Fruit fly (Drosophila melanogaster): Measurements from ENCODE around the gene CG14257.

CG14257 gene

DNA sequence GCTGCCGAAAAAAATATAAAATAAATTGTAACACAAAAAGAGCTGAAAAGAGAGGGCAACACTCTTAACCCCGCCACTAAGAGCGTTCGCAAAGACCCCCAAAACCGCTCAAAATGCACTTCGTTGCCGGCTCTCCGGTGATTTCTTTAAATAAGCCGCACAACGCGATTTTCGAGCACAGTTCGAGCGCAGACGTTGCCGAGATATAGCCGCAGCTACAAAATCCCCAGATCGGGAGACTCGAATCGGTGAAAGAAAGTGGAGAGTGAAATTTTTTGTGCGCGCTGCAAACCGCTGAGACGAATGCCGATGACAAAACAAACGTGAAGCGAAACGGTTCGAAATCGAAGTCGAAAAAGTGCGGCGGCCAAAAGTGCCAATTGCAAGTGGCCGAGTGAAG is at the start of gene CG14257:
CG14257 (plus strand) TSS at position 177 of the 400 bp plus-strand sequence.
- TF ChIP-seq insv (optimal IDR thresholded peaks at IDR 0.05), result no peak
- no peak for TF ChIP-seq psq (optimal IDR thresholded peaks at IDR 0.05)
- TF ChIP-seq h (optimal IDR thresholded peaks at IDR 0.05), result no peak
- TF ChIP-seq ttk (optimal IDR thresholded peaks at IDR 0.05), result no peak
- no peak for TF ChIP-seq Myc (optimal IDR thresholded peaks at IDR 0.05)
- no peak for TF ChIP-seq Sin3A (optimal IDR thresholded peaks at IDR 0.05)

DNA sequence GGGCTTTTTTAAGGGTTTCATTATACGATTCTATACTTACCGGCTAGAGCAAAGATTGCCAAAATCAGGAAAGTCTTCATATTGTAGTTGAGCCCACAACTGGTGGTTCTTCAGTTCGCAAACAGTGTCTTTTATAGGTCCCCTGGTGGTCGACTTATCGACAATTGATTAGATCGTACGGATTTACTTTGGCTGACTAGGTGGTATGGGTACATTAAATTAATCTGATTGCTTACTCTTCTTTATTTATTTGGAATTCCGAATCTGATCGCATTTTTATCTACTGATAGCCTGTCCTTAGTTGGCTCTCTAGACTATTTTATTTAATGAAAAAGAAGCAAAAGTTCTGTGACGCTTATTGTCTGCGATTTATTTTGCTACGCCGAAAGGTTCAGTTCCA is 49.7 kb upstream of the CG14257 start, which contains the start of gene CG6271:
CG6271 (minus strand) TSS at position 101 of the 400 bp plus-strand sequence.
- TF ChIP-seq h (optimal IDR thresholded peaks at IDR 0.05), result no peak
- TF ChIP-seq insv (optimal IDR thresholded peaks at IDR 0.05), result no peak
- no peak for TF ChIP-seq Myc (optimal IDR thresholded peaks at IDR 0.05)
- TF ChIP-seq ttk (optimal IDR thresholded peaks at IDR 0.05), result no peak
- no peak for TF ChIP-seq psq (optimal IDR thresholded peaks at IDR 0.05)
- TF ChIP-seq Sin3A (optimal IDR thresholded peaks at IDR 0.05), result no peak

DNA sequence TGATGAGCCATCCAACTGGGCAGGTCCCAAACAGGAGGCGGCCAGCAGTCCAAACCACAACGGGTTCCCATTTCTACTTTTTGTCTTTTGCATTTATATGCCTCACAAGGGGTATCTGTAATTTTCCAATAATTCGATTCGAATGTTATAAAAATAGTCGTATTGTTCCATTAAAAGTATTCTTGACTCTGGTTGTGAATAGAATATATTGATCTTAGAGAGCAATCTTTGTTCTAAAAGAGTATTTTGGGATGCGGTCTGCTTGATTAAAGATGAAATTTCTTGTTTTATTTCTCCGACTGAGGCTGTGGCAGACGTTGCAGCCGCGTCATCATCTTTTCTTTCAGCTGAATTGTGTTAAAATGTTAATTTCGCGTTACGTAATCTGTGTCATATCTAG is 41.7 kb upstream of the CG14257 start:
- TF ChIP-seq insv (optimal IDR thresholded peaks at IDR 0.05) (no peak), ttk (optimal IDR thresholded peaks at IDR 0.05) (no peak), h (optimal IDR thresholded peaks at IDR 0.05) (no peak), psq (optimal IDR thresholded peaks at IDR 0.05) (no peak), Sin3A (optimal IDR thresholded peaks at IDR 0.05) (no peak), Myc (optimal IDR thresholded peaks at IDR 0.05) (no peak)

DNA sequence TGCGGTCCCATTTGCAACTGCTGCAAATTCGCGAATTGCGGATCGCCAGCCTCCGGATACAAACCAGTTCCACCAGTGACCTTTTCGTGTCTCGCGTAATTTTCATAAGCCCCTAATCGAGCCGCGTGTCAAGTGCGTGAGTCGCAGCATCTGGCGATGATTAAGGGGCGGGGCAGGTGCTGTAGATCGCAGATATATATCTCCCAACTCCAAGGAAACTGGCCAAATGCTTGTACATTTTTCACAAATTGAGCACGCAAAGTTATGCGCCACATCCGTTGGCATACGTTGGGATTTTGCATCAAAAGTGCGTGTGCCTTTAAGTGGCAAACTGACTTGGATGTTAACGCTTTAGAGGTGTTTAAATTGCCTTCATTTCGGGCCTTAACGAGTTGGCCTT is 35.6 kb upstream of the CG14257 start:
- TF ChIP-seq insv (optimal IDR thresholded peaks at IDR 0.05) (no peak), psq (optimal IDR thresholded peaks at IDR 0.05) (no peak), Myc (optimal IDR thresholded peaks at IDR 0.05) (no peak), ttk (optimal IDR thresholded peaks at IDR 0.05) (no peak), h (optimal IDR thresholded peaks at IDR 0.05) (no peak), Sin3A (optimal IDR thresholded peaks at IDR 0.05) (no peak)

DNA sequence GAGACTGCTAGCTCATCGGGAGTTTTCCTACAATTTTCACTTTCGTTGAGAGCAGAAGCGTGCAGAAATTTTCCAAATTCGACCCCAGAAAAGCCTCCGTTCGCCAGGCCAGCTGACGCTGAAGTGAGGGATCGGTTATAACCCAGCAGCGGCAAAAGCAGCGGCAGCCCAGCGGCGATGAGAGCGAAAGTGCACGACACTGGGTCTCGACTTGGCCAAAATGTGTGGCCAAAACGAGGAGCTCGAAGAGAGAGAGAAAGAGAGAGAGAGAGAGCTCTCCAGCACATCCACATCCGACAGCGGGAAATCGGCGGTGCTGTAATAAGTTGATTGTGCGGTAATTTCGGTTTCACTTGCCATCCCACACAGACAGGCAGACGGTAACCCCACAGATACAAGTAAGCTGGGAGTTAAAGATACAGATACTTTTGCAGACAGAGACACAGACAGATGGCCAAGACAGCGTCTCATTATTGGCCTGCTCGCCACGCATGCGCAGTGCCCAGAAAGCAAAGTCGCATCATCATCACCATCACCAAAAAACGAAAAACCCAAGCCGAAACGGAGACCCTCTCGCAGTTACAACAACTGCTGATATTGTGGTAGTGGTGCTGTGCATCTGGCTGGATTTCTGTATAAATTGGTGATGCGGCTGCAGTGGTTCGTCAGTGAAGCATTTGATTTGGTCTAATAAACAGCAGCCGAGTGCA is 27.0 kb upstream of the CG14257 start, which contains the start of gene TwdlT:
TwdlT (plus strand) TSS at position 660 of the 710 bp plus-strand sequence.
- TF ChIP-seq Sin3A (optimal IDR thresholded peaks at IDR 0.05), result no peak
- no peak for TF ChIP-seq insv (optimal IDR thresholded peaks at IDR 0.05)
- no peak for TF ChIP-seq h (optimal IDR thresholded peaks at IDR 0.05)
- TF ChIP-seq psq (optimal IDR thresholded peaks at IDR 0.05), result no peak
- TF ChIP-seq Myc (optimal IDR thresholded peaks at IDR 0.05), result no peak
- no peak for TF ChIP-seq ttk (optimal IDR thresholded peaks at IDR 0.05)

DNA sequence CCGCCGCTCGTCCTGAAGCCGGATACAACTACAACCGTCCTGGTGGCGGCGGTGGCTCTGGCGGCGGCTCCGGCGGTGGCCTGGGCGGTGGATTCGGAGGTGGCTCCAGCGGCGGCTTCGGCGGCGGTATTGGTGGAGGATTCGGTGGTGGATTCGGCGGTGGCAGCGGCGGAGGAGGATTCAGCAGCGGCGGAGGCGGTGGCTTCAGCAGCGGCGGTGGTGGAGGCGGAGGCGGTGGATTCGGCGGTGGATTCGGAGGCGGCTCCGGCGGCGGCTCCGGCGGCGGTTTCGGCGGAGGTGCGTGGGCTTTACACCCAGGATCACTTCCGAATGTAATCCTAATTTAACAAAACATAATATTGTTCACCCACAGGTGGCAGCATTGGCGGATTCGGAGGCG is 26.1 kb upstream of the CG14257 start:
- TF ChIP-seq Myc (optimal IDR thresholded peaks at IDR 0.05) (no peak), insv (optimal IDR thresholded peaks at IDR 0.05) (no peak), ttk (optimal IDR thresholded peaks at IDR 0.05) (no peak), psq (optimal IDR thresholded peaks at IDR 0.05) (no peak), Sin3A (optimal IDR thresholded peaks at IDR 0.05) (no peak), h (optimal IDR thresholded peaks at IDR 0.05) (no peak)

DNA sequence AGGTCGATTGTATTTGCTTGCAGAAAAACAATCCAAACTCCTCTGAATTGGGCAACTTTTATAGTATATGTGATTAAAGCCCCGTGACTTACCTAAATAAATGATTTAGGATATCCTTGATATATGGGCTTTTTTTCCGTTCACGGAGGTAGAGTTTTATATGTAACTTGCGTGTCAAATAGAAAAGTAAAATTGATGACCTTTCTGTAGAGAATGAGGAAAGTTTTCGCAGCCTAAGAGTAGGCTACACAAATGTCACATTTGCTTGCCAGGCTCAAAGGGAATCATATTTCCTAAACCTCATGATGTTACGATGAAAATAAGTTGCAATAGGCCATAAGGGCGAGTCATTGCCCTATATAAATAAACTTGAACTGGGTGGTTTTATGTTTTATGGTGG is 19.5 kb upstream of the CG14257 start:
- TF ChIP-seq h (optimal IDR thresholded peaks at IDR 0.05) (no peak), Myc (optimal IDR thresholded peaks at IDR 0.05) (no peak), psq (optimal IDR thresholded peaks at IDR 0.05) (no peak), insv (optimal IDR thresholded peaks at IDR 0.05) (no peak)

DNA sequence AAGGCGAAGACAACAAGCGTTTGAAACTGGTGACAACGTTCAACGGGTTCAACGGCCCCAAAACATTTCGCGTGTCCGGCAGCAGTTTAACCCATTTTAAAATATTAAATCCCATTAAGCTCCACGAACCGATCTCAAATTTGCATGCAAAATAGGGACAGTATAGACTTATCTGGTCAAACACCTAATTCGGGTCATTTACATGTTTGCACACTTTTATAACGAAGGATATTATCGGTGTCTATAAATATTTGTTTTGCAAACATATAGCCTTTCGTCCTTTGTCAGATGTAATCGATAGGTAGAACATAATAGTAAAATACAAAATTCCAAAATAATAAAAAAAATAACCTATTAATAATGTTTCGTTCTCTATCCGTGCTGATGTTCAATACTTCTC is 13.8 kb upstream of the CG14257 start, which contains the start of gene CG34292:
CG34292 (plus strand) TSS at position 301 of the 400 bp plus-strand sequence.
- TF ChIP-seq insv (optimal IDR thresholded peaks at IDR 0.05) (no peak), h (optimal IDR thresholded peaks at IDR 0.05) (no peak), ttk (optimal IDR thresholded peaks at IDR 0.05) (no peak), psq (optimal IDR thresholded peaks at IDR 0.05) (no peak), Sin3A (optimal IDR thresholded peaks at IDR 0.05) (no peak), Myc (optimal IDR thresholded peaks at IDR 0.05) (no peak)

DNA sequence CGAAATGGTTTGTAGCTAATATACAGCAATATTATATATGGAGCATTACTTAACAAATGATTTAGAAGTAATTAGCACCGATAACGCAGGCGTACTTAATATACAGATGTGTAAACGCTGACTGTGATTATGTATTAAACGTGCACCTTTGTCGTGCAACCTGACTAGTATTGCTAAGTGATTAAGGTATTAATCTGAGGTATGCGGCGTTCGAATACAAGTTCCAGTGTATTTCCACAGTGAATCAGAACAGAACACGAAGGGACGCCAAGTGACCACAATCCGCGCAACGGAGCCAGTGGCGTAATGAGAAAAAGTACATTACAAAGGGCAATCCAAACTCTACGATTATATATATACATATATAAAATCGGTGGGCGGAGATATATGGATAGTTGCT is 11.6 kb upstream of the CG14257 start, which contains the start of gene Nep5:
Nep5 (minus strand) TSS at position 101 of the 400 bp plus-strand sequence.
- no peak for TF ChIP-seq psq (optimal IDR thresholded peaks at IDR 0.05)
- TF ChIP-seq h (optimal IDR thresholded peaks at IDR 0.05), result no peak
- TF ChIP-seq Sin3A (optimal IDR thresholded peaks at IDR 0.05), result no peak
- no peak for TF ChIP-seq insv (optimal IDR thresholded peaks at IDR 0.05)
- TF ChIP-seq Myc (optimal IDR thresholded peaks at IDR 0.05), result no peak
- no peak for TF ChIP-seq ttk (optimal IDR thresholded peaks at IDR 0.05)

DNA sequence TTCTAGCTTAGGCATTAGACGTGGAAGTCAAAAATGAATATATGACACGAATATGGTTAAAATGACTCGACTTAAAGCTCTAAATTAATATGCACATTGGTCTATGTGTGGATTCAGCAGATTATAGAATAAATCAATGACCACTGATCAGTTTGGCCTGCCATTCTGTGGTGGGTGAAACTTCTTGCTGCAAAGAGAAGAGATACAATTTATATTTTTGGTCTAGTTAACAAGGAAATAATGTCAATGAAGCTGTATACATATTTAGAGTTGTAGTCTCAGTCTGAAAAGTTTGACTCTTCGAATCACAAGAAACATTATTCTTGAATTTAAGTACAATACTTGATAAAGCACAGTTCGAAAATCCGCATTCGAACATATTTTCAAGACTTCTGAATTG is 10.5 kb upstream of the CG14257 start, which contains the start of gene CG43935:
CG43935 (plus strand) TSS at position 301 of the 400 bp plus-strand sequence.
- TF ChIP-seq h (optimal IDR thresholded peaks at IDR 0.05), result no peak
- TF ChIP-seq psq (optimal IDR thresholded peaks at IDR 0.05), result no peak
- no peak for TF ChIP-seq insv (optimal IDR thresholded peaks at IDR 0.05)
- no peak for TF ChIP-seq Sin3A (optimal IDR thresholded peaks at IDR 0.05)
- TF ChIP-seq ttk (optimal IDR thresholded peaks at IDR 0.05), result no peak
- TF ChIP-seq Myc (optimal IDR thresholded peaks at IDR 0.05), result no peak

DNA sequence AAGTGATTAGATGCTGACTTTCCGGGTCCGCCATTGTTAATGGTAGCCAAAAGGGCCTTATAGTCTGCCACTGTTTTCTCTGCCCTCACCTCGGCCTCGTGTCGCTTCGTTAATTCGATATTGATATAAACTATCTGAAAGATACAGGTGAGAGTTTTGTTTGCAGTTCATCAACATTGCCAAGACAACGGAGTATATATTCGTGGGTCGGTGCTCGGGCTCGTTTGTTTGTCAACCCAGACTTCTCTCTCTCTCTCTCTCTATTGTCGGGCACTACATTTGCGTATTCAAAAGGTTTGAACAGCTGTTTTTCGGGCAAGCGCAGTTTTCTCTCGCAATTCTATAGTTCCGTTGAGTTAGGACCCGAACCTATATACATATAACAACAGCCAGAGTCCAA is 8.3 kb upstream of the CG14257 start:
- no peak for TF ChIP-seq ttk (optimal IDR thresholded peaks at IDR 0.05)
- no peak for TF ChIP-seq Myc (optimal IDR thresholded peaks at IDR 0.05)
- TF ChIP-seq insv (optimal IDR thresholded peaks at IDR 0.05), result no peak
- no peak for TF ChIP-seq Sin3A (optimal IDR thresholded peaks at IDR 0.05)
- TF ChIP-seq h (optimal IDR thresholded peaks at IDR 0.05), result no peak
- TF ChIP-seq psq (optimal IDR thresholded peaks at IDR 0.05), result no peak

DNA sequence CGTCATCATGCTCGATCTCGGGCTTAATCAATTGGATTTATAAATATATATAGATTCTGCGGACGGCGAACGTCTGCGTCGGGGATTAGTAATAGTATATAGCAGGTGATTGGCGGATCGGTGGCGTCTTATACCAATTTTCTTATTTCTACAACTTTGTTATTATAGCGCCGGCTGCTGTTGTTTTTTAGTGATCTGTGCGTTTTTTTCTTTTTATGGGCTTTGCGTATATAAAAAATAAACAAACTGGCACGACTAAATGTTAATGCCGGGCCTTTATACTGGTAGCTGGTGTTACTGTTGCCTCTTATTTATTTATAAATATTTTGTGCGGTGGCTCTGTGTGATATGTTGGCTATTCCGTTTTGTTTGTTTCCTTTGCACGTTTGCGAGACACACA is 6.5 kb upstream of the CG14257 start:
- TF ChIP-seq h (optimal IDR thresholded peaks at IDR 0.05) (no peak), psq (optimal IDR thresholded peaks at IDR 0.05) (no peak), Myc (optimal IDR thresholded peaks at IDR 0.05) (no peak), insv (optimal IDR thresholded peaks at IDR 0.05) (no peak), ttk (optimal IDR thresholded peaks at IDR 0.05) (no peak), Sin3A (optimal IDR thresholded peaks at IDR 0.05) (no peak)

Measured in Kc167 (cell line).